Worm (Caenorhabditis elegans) whole organism, L3 larva: Measurements from ENCODE around the gene rnp-7.
A peak's percentile ranks its signal among the peaks of the same experiment; 100 is the strongest.

Source experiments
- aly-2 ChIP-seq: fragments of 150-350 bp; optimal IDR thresholded peaks from 2 replicates; lab custom pipeline; 2014; ENCODE audit warnings: missing biosample characterization, missing genetic modification characterization
- ceh-16 ChIP-seq: sonication (generic microtip); optimal IDR thresholded peaks from 2 replicates; lab custom pipeline; 2017; ENCODE audit warnings: missing biosample characterization, missing genetic modification characterization
- ceh-28 ChIP-seq: fragments of 150-350 bp; optimal IDR thresholded peaks from 2 replicates; lab custom pipeline; 2014; ENCODE audit warnings: missing biosample characterization, missing genetic modification reagents, missing genetic modification characterization
- ceh-9 ChIP-seq: sonication (generic microtip); optimal IDR thresholded peaks from 2 replicates; lab custom pipeline; 2018; ENCODE audit warnings: missing biosample characterization, missing genetic modification characterization
- daf-12 ChIP-seq: fragments of 150-350 bp; optimal IDR thresholded peaks from 2 replicates; lab custom pipeline; 2014; ENCODE audit warnings: missing biosample characterization, missing genetic modification reagents, missing genetic modification characterization
- egl-27 ChIP-seq: sonication (generic microtip); optimal IDR thresholded peaks from 4 replicates; lab custom pipeline; 2017; ENCODE audit warnings: missing biosample characterization, missing genetic modification reagents, missing genetic modification characterization
- egl-5 ChIP-seq: fragments of 150-350 bp; optimal IDR thresholded peaks from 2 replicates; lab custom pipeline; 2017; ENCODE audit warnings: missing biosample characterization, missing genetic modification reagents, missing genetic modification characterization, inconsistent platforms
- elt-1 ChIP-seq: fragments of 150-350 bp; optimal IDR thresholded peaks from 2 replicates; lab custom pipeline; 2014; ENCODE audit warnings: missing biosample characterization, missing genetic modification characterization
- elt-2 ChIP-seq: sonication (generic microtip); optimal IDR thresholded peaks from 2 replicates; lab custom pipeline; 2016; ENCODE audit warnings: missing genetic modification reagents, mild to moderate bottlenecking, missing genetic modification characterization, missing compliant biosample characterization
- elt-3 ChIP-seq, 3 experiments: fragments of 150-350 bp in 1 of 3; sonication (generic microtip) in 2 of 3; optimal IDR thresholded peaks; 2 replicates in 2 of 3; 4 replicates in 1 of 3; lab custom pipeline; 2014 to 2017; ENCODE audit warnings: missing biosample characterization in 3 of 3, missing genetic modification characterization in 3 of 3
- eor-1 ChIP-seq, 2 experiments: fragments of 150-350 bp; optimal IDR thresholded peaks; 2 replicates each; lab custom pipeline; 2014 to 2018; ENCODE audit warnings: missing biosample characterization in 2 of 2, missing genetic modification characterization in 2 of 2
- fkh-10 ChIP-seq: sonication (generic microtip); optimal IDR thresholded peaks from 2 replicates; lab custom pipeline; 2017; ENCODE audit warnings: missing biosample characterization, missing genetic modification reagents, missing genetic modification characterization
- fkh-2 ChIP-seq: fragments of 150-350 bp; optimal IDR thresholded peaks from 2 replicates; lab custom pipeline; 2014; ENCODE audit warnings: missing biosample characterization, missing genetic modification reagents, missing genetic modification characterization
- hmg-11 ChIP-seq: sonication (generic microtip); optimal IDR thresholded peaks from 2 replicates; lab custom pipeline; 2016; ENCODE audit warnings: missing genetic modification characterization, missing compliant biosample characterization
- lin-15B ChIP-seq: fragments of 150-350 bp; optimal IDR thresholded peaks from 2 replicates; lab custom pipeline; 2014; ENCODE audit warnings: missing biosample characterization, missing genetic modification characterization
- lin-39 ChIP-seq: fragments of 150-350 bp; optimal IDR thresholded peaks from 2 replicates; lab custom pipeline; 2018; ENCODE audit warnings: missing biosample characterization, missing genetic modification reagents, missing genetic modification characterization
- lsy-12 ChIP-seq: sonication (generic microtip); optimal IDR thresholded peaks from 2 replicates; lab custom pipeline; 2016; ENCODE audit warnings: mild to moderate bottlenecking, missing genetic modification characterization, missing compliant biosample characterization
- mml-1 ChIP-seq: fragments of 150-350 bp; sonication (generic microtip); optimal IDR thresholded peaks from 3 replicates; lab custom pipeline; 2014; ENCODE audit warnings: missing biosample characterization, missing genetic modification characterization
- nfya-1 ChIP-seq: sonication (generic microtip); optimal IDR thresholded peaks from 2 replicates; lab custom pipeline; 2017; ENCODE audit warnings: missing genetic modification characterization, mild to moderate bottlenecking, missing compliant biosample characterization, antibody characterized with exemption, moderate library complexity; ENCODE audit not compliant: insufficient read depth
- nhr-23 ChIP-seq: fragments of 150-350 bp; optimal IDR thresholded peaks from 2 replicates; lab custom pipeline; 2014; ENCODE audit warnings: missing biosample characterization, missing genetic modification reagents, missing genetic modification characterization
- nhr-237 ChIP-seq: fragments of 150-350 bp; optimal IDR thresholded peaks from 2 replicates; lab custom pipeline; 2014; ENCODE audit warnings: missing biosample characterization, missing genetic modification characterization
- nhr-25 ChIP-seq: sonication (generic microtip); optimal IDR thresholded peaks from 2 replicates; lab custom pipeline; 2017; ENCODE audit warnings: missing biosample characterization, missing genetic modification characterization
- nhr-43 ChIP-seq: sonication (generic microtip); optimal IDR thresholded peaks from 2 replicates; lab custom pipeline; 2016; ENCODE audit warnings: mild to moderate bottlenecking, missing genetic modification characterization, missing compliant biosample characterization; ENCODE audit not compliant: poor library complexity, severe bottlenecking
- nhr-77 ChIP-seq: fragments of 150-350 bp; optimal IDR thresholded peaks from 2 replicates; lab custom pipeline; 2014; ENCODE audit warnings: missing biosample characterization, missing genetic modification characterization
- pha-4 ChIP-seq: fragments of 150-350 bp; optimal IDR thresholded peaks from 2 replicates; lab custom pipeline; 2014; ENCODE audit warnings: missing biosample characterization, missing genetic modification reagents, missing genetic modification characterization
- pqm-1 ChIP-seq: fragments of 150-350 bp; optimal IDR thresholded peaks from 2 replicates; lab custom pipeline; 2017; ENCODE audit warnings: missing biosample characterization, missing genetic modification characterization, inconsistent platforms
- skn-1 ChIP-seq: fragments of 150-350 bp; optimal IDR thresholded peaks from 2 replicates; lab custom pipeline; 2014; ENCODE audit warnings: missing biosample characterization, missing genetic modification characterization
- unc-62 ChIP-seq: fragments of 150-350 bp; sonication (generic microtip); optimal IDR thresholded peaks from 4 replicates; lab custom pipeline; 2014; ENCODE audit warnings: missing biosample characterization, missing genetic modification reagents, missing genetic modification characterization
- zag-1 ChIP-seq: fragments of 150-350 bp; optimal IDR thresholded peaks from 2 replicates; lab custom pipeline; 2014; ENCODE audit warnings: missing biosample characterization, missing genetic modification characterization
- ztf-4 ChIP-seq: fragments of 150-350 bp; optimal IDR thresholded peaks from 2 replicates; lab custom pipeline; 2014; ENCODE audit warnings: missing biosample characterization, missing genetic modification characterization

The rnp-7 gene

ce11 chrIII:7207903-7208497, 47.0 kb upstream of the rnp-7 start, which contains the start of gene rpl-6 (continued):
- TF ChIP-seq ceh-9 (tag; lab: Kevin White, UChicago) (no peak), pha-4 (peak; percentile 98), nhr-25 (peak; percentile 88), elt-2 (tag; lab: Kevin White, UChicago) (peak; percentile 66), nhr-77 (no peak)

DNA sequence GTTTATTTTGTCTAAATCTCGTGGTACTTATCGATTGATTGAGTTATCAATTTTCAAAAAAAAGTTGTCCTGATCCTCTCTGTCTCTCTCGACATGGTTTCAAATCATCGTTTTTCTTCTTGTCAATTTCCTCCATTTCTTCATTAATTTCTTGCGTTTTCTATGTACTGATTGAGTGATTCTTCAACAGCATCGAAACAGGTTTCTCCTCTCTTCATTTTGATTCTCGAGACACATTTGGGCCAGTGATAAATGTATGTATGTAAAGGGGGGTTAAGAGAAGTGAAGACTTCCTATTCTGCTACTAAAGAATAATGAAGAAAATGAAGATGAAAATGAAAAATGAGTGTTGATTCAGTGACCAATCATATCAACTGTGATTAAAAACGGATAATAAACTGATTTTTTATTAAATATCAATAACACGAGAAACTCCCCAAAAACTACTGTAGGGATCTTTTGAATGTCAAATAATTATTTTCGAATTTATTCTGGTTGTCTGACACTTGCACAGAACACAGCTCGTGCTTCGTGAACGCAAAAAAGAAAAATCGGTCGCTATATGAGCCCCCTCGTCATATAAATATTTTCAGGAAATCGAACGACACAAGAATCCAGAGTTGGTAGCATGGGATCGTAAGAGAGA, 42.3 kb upstream of the rnp-7 start:
- TF ChIP-seq pha-4: no peak
- peak; percentile 49 for TF ChIP-seq ceh-28 (tag; lab: Kevin White, UChicago)
- no peak for TF ChIP-seq mml-1 (tag; lab: Kevin White, UChicago)
- TF ChIP-seq pqm-1 (tag; lab: Kevin White, UChicago): no peak
- TF ChIP-seq nhr-77: no peak
- TF ChIP-seq nhr-23 (tag; lab: Kevin White, UChicago): peak; percentile 68
- TF ChIP-seq hmg-11: no peak
- TF ChIP-seq lin-39: no peak
- TF ChIP-seq nhr-25: peak; percentile 58
- peak in 1 of 3 experiments; percentile 44 for TF ChIP-seq elt-3 (tag; optimal IDR thresholded peaks at IDR 0.05; lab: Kevin White, UChicago)
- no peak for TF ChIP-seq nhr-43 (tag; lab: Kevin White, UChicago)
- peak; percentile 5 for TF ChIP-seq lsy-12 (tag; lab: Kevin White, UChicago)

DNA sequence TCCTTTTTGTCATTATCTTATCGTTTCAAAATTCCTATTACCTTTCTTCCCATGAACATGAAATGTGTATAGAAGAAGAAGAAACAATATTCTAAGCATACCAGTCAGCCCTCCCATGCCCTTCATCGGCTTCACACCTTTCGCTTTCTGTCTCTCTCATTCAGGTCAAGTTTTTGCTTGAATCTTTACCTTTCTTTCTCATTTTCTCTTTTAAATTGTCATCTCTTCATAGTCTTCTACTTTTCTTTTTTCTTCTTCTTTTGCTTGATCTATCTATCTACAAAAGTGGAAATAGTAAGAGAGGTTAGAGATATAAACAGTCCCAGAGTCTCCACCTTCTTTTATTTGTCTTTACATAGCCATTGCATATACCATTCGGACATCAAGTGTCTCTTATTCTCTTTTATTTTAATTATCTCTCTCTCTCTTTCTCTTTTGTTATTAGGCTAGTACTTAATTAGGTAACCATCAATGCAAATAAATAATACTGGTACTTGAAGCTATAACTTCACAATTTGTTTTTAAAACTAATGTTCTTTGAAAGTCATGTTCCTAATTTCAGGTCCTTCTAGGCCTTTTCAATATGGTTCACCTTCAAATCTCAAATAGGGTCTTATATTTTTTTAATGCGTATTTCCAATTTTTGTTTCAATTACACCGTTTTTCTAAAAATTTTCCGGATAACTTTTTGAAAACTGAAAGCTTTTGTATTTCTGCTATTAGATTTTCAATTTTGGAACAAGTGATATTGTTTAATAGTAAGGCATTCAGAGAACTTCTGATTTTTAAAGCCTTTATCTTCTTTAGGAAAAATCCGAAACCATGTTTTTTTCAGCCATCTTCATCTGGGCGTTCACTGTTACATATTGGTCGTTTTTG, 40.7 kb upstream of the rnp-7 start, which contains the start of gene dpy-31:
Gene dpy-31 (plus strand): TSS at position 829 of the 879 bp plus-strand sequence.
- no peak for TF ChIP-seq ceh-9 (tag; lab: Kevin White, UChicago)
- TF ChIP-seq pha-4: no peak
- no peak for TF ChIP-seq fkh-2 (tag; lab: Kevin White, UChicago)
- no peak for TF ChIP-seq ceh-28 (tag; lab: Kevin White, UChicago)
- no peak for TF ChIP-seq zag-1 (tag; lab: Kevin White, UChicago)
- peak; percentile 62 for TF ChIP-seq nhr-43 (tag; lab: Kevin White, UChicago)
- no peak for TF ChIP-seq fkh-10 (GFP tag; lab: Kevin White, UChicago)
- no peak for TF ChIP-seq pqm-1 (tag; lab: Kevin White, UChicago)
- TF ChIP-seq eor-1 (tag; optimal IDR thresholded peaks at IDR 0.05; lab: Kevin White, UChicago): no peak
- TF ChIP-seq nhr-23 (tag; lab: Kevin White, UChicago): peak; percentile 89
- no peak for TF ChIP-seq egl-5 (tag; lab: Kevin White, UChicago)
- peak; percentile 80 for TF ChIP-seq nhr-25
- TF ChIP-seq aly-2 (tag; lab: Kevin White, UChicago): no peak
- TF ChIP-seq egl-27: no peak
- TF ChIP-seq elt-3 (tag; optimal IDR thresholded peaks at IDR 0.05; lab: Kevin White, UChicago): peak in 1 of 3 experiments; percentile 47

DNA sequence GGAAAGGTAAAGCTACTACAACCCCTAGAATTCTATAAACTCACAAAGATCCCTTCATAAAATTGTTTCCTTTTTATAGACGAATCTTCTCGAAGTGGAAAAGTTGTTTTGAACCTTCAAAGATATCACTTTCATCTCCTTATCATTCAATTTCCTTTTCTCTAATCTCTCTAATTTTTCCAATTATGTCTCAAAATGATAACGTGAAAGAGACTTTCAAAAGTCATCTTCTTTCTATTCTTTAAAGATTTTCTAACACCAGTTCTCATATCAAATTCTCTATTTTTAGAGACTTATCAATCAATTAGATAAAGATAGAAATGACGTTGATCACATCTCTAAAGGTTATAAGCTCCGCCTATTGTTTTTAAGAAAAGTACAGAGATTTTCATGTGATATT, 38.5 kb upstream of the rnp-7 start:
- TF ChIP-seq lin-15B (no peak), elt-2 (tag; lab: Kevin White, UChicago) (no peak), ceh-9 (tag; lab: Kevin White, UChicago) (no peak), nhr-43 (tag; lab: Kevin White, UChicago) (peak; percentile 32), unc-62 (GFP tag; lab: Kevin White, UChicago) (no peak), nhr-25 (peak; percentile 5), nhr-237 (tag; lab: Kevin White, UChicago) (no peak), ztf-4 (tag; lab: Kevin White, UChicago) (no peak), ceh-16 (tag; lab: Kevin White, UChicago) (no peak), nhr-23 (tag; lab: Kevin White, UChicago) (peak; percentile 47), egl-27 (no peak), elt-1 (tag; lab: Kevin White, UChicago) (no peak)
- TF ChIP-seq, all 47 proteins: peak for 3

- TF ChIP-seq nhr-23 (tag; lab: Kevin White, UChicago) (peak; percentile 45), skn-1 (tag; lab: Kevin White, UChicago) (no peak), lin-15B (peak; percentile 61), lin-39 (no peak), nhr-77 (no peak), daf-12 (no peak), nfya-1 (peak; percentile 64), egl-5 (tag; lab: Kevin White, UChicago) (peak; percentile 3), nhr-43 (tag; lab: Kevin White, UChicago) (peak; percentile 84), pha-4 (peak; percentile 76), lsy-12 (tag; lab: Kevin White, UChicago) (peak; percentile 7), nhr-25 (peak; percentile 15), egl-27 (no peak)
These were observed 37.9 kb upstream of the rnp-7 start, which contains the start of gene pfd-5 for ce11 chrIII:7198838-7199237. Gene pfd-5 (minus strand): TSS chrIII:7198884.
